Fruit fly (Drosophila melanogaster) whole organism, embryonic: ENCODE results near the gene Atx-1.

Source experiments
- CG11723 ChIP-seq: fragments of 200-800 bp; sonication (Bioruptor generic); optimal IDR thresholded peaks from 2 replicates; lab custom pipeline; 2017; ENCODE audit warnings: missing biosample characterization, mild to moderate bottlenecking, missing genetic modification characterization
- CG13894 ChIP-seq: fragments of 200-800 bp; sonication (Bioruptor generic); optimal IDR thresholded peaks from 3 replicates; lab custom pipeline; 2018; ENCODE audit warnings: missing biosample characterization, mild to moderate bottlenecking, missing genetic modification characterization, moderate library complexity
- CG14667 ChIP-seq: fragments of 200-800 bp; sonication (Bioruptor generic); IDR thresholded peaks from 2 replicates; pipeline ENCODE4 v1.3.6; 2022; ENCODE audit warnings: missing biosample characterization, missing genetic modification characterization
- CG17568 ChIP-seq: fragments of 200-800 bp; sonication (Bioruptor generic); optimal IDR thresholded peaks from 2 replicates; lab custom pipeline; 2018; ENCODE audit warnings: missing biosample characterization, mild to moderate bottlenecking, missing genetic modification characterization, moderate library complexity
- CG2199 ChIP-seq: fragments of 200-800 bp; sonication (Bioruptor generic); IDR thresholded peaks from 3 replicates; pipeline ENCODE4 v1.3.6; 2022; ENCODE audit warnings: missing biosample characterization, missing genetic modification characterization
- CG32767 ChIP-seq: fragments of 200-800 bp; sonication (Bioruptor generic); IDR thresholded peaks from 2 replicates; pipeline ENCODE4 v1.3.6; 2022; ENCODE audit warnings: missing biosample characterization, missing genetic modification characterization
- Gug ChIP-seq: fragments of 200-800 bp; sonication (Bioruptor generic); IDR thresholded peaks from 4 replicates; pipeline ENCODE4 v1.3.6; 2022; ENCODE audit warnings: missing biosample characterization, missing genetic modification characterization
- Max ChIP-seq: fragments of 200-800 bp; sonication (Bioruptor generic); optimal IDR thresholded peaks from 2 replicates; lab custom pipeline; 2016; ENCODE audit warnings: missing biosample characterization, mild to moderate bottlenecking, missing genetic modification characterization
- NK7.1 ChIP-seq: fragments of 200-800 bp; sonication (Bioruptor generic); optimal IDR thresholded peaks from 3 replicates; lab custom pipeline; 2016; ENCODE audit warnings: missing biosample characterization, missing genetic modification characterization
- abd-A ChIP-seq: fragments of 200-800 bp; sonication (Bioruptor generic); optimal IDR thresholded peaks from 3 replicates; lab custom pipeline; 2019; ENCODE audit warnings: missing biosample characterization, mild to moderate bottlenecking, missing genetic modification characterization, moderate library complexity
- ato ChIP-seq: fragments of 200-800 bp; sonication (Bioruptor generic); IDR thresholded peaks from 2 replicates; pipeline ENCODE4 v1.3.6; 2022; ENCODE audit warnings: missing biosample characterization, missing genetic modification characterization; ENCODE audit not compliant: partially characterized antibody
- ci ChIP-seq: fragments of 200-800 bp; sonication (Bioruptor generic); IDR thresholded peaks from 3 replicates; pipeline ENCODE4 v1.3.6; 2022; ENCODE audit warnings: missing biosample characterization, missing genetic modification characterization
- da ChIP-seq: fragments of 200-800 bp; sonication (Bioruptor generic); optimal IDR thresholded peaks from 2 replicates; lab custom pipeline; 2016; ENCODE audit warnings: missing biosample characterization, missing genetic modification characterization
- luna ChIP-seq: fragments of 200-800 bp; sonication (Bioruptor generic); optimal IDR thresholded peaks from 2 replicates; lab custom pipeline; 2016; ENCODE audit warnings: missing biosample characterization, missing genetic modification characterization

- no peak for TF ChIP-seq ato
- TF ChIP-seq da (GFP tag; lab: Kevin White, UChicago) = no peak
- no peak for TF ChIP-seq CG13894
- no peak for TF ChIP-seq NK7.1 (GFP tag; lab: Kevin White, UChicago)
- no peak for TF ChIP-seq CG14667
- TF ChIP-seq Gug = no peak
- TF ChIP-seq CG2199 (GFP tag; lab: Robert Waterston, UW) = no peak
- TF ChIP-seq CG17568 = no peak
- no peak for TF ChIP-seq Max (GFP tag; lab: Kevin White, UChicago)
- no peak for TF ChIP-seq luna (GFP tag; lab: Kevin White, UChicago)
- no peak for TF ChIP-seq CG32767
- TF ChIP-seq ci (GFP tag; lab: Robert Waterston, UW) = no peak
- TF ChIP-seq CG11723 (GFP tag; lab: Kevin White, UChicago) = no peak
- TF ChIP-seq abd-A (tag; lab: Kevin White, UChicago) = no peak
Measured at dm6 chrX:6871746-6872145, 48.7 kb downstream of the Atx-1 start.
